Worm (Caenorhabditis elegans): ENCODE data around the gene srx-113.

- no peak for TF ChIP-seq B0310.2 (tag; optimal IDR thresholded peaks at IDR 0.05)
- no peak for TF ChIP-seq flt-1 (GFP tag; IDR thresholded peaks at IDR 0.05)
Observed at ce11 chrV:12583421-12583820, 48.5 kb downstream of the srx-113 start.
